Fruit fly (Drosophila melanogaster): ENCODE results near the gene CG17378.
A peak's percentile ranks its signal among the peaks of the same experiment; 100 is the strongest.

Gene CG17378

dm6 chr2L:6773645-6774044, at the start of gene CG17378:
Gene CG17378, plus strand, starts transcription at chr2L:6774041.
- TF ChIP-seq ftz-f1 (GFP tag; optimal IDR thresholded peaks at IDR 0.05) (peak; percentile 55), dati (GFP tag; IDR thresholded peaks at IDR 0.05) (no peak), pzg (GFP tag; optimal IDR thresholded peaks at IDR 0.05) (peak; percentile 24), cad (GFP tag; optimal IDR thresholded peaks at IDR 0.05) (no peak), hbn (GFP tag; IDR thresholded peaks at IDR 0.05; ENCODE audit: partially characterized antibody) (0 out of 2 replicates have a peak, but pooled peaks have one; percentile 15), crp (GFP tag; optimal IDR thresholded peaks at IDR 0.05) (peak in 1 of 2 experiments; percentile 76), Dref (GFP tag; IDR thresholded peaks at IDR 0.05) (0 out of 2 replicates have a peak, but pooled peaks have one; percentile 30), CTCF (GFP tag; optimal IDR thresholded peaks at IDR 0.05) (peak; percentile 80), Dll (GFP tag; IDR thresholded peaks at IDR 0.05; ENCODE audit: partially characterized antibody) (0 out of 4 replicates have a peak, but pooled peaks have one; percentile 11), CG11723 (GFP tag; optimal IDR thresholded peaks at IDR 0.05) (no peak), CG12769 (tag; optimal IDR thresholded peaks at IDR 0.05) (peak; percentile 60), CG14667 (GFP tag; IDR thresholded peaks at IDR 0.05) (no peak), unc-4 (GFP tag; IDR thresholded peaks at IDR 0.05; ENCODE audit: partially characterized antibody) (peak; percentile 42; the same call in 1 of the 2 replicates), D19A (tag; optimal IDR thresholded peaks at IDR 0.05) (no peak), wek (GFP tag; optimal IDR thresholded peaks at IDR 0.05) (no peak), BEAF-32 (GFP tag; optimal IDR thresholded peaks at IDR 0.05) (peak; percentile 12), CG3847 (GFP tag; IDR thresholded peaks at IDR 0.05) (no peak), sna (GFP tag; IDR thresholded peaks at IDR 0.05; ENCODE audit: partially characterized antibody) (0 out of 2 replicates have a peak, but pooled peaks have one; percentile 28), CG11504 (tag; optimal IDR thresholded peaks at IDR 0.05) (no peak), CG15514 (GFP tag; optimal IDR thresholded peaks at IDR 0.05) (peak; percentile 20), z (GFP tag; IDR thresholded peaks at IDR 0.05) (no peak), CG34422 (GFP tag; IDR thresholded peaks at IDR 0.05) (peak; percentile 62; the same call in 1 of the 3 replicates), cas (GFP tag; IDR thresholded peaks at IDR 0.05) (no peak), Dp (GFP tag; optimal IDR thresholded peaks at IDR 0.05) (peak; percentile 23), sr (GFP tag; IDR thresholded peaks at IDR 0.05) (peak; percentile 46; the same call in 1 of the 3 replicates), Rfx (GFP tag; IDR thresholded peaks at IDR 0.05) (peak; percentile 22; the same call in 1 of the 2 replicates), CG2129 (GFP tag; IDR thresholded peaks at IDR 0.05; ENCODE audit: partially characterized antibody) (no peak), onecut (GFP tag; IDR thresholded peaks at IDR 0.05) (peak; percentile 83), CG32767 (GFP tag; IDR thresholded peaks at IDR 0.05) (0 out of 2 replicates have a peak, but pooled peaks have one; percentile 7), CG13287 (GFP tag; IDR thresholded peaks at IDR 0.05; ENCODE audit: partially characterized antibody) (peak; percentile 47), Bgb (GFP tag; IDR thresholded peaks at IDR 0.05; ENCODE audit: partially characterized antibody) (peak; percentile 49; the same call in 1 of the 2 replicates), ci (GFP tag; IDR thresholded peaks at IDR 0.05) (0 out of 3 replicates have a peak, but pooled peaks have one; percentile 16), CG7928 (GFP tag; optimal IDR thresholded peaks at IDR 0.05) (no peak), Deaf1 (tag; optimal IDR thresholded peaks at IDR 0.05) (peak; percentile 75)

dm6 chr2L:6732566-6732965, 41.3 kb upstream of the CG17378 start, which contains the start of gene TTLL3B:
Gene TTLL3B, plus strand, starts transcription at chr2L:6732866.
- TF ChIP-seq insv (GFP tag; optimal IDR thresholded peaks at IDR 0.05) (no peak), CG17186 (GFP tag; optimal IDR thresholded peaks at IDR 0.05) (no peak), da (GFP tag; optimal IDR thresholded peaks at IDR 0.05) (no peak), exex (tag; optimal IDR thresholded peaks at IDR 0.05) (no peak), CG13624 (GFP tag; optimal IDR thresholded peaks at IDR 0.05) (no peak), Ets65A (GFP tag) (no peak), E2f1 (GFP tag; IDR thresholded peaks at IDR 0.05) (no peak), B-H1 (GFP tag; IDR thresholded peaks at IDR 0.05) (no peak), eve (GFP tag; optimal IDR thresholded peaks at IDR 0.05) (no peak)
